Worm (Caenorhabditis elegans) whole organism, mixed stage, embryonic: ENCODE measurements around the gene pqn-2.

ENCODE experiments used
- M03D4.4 ChIP-seq: sonication (generic microtip); optimal IDR thresholded peaks from 2 replicates; lab custom pipeline; 2017; ENCODE audit warnings: mild to moderate bottlenecking, missing genetic modification characterization, missing compliant biosample characterization
- bed-3 ChIP-seq: fragments of 200-800 bp; sonication (Bioruptor generic); optimal IDR thresholded peaks from 3 replicates; lab custom pipeline; 2018; ENCODE audit warnings: mild to moderate bottlenecking, missing genetic modification characterization, moderate library complexity, missing compliant biosample characterization
- blmp-1 ChIP-seq: fragments of 150-350 bp; optimal IDR thresholded peaks from 2 replicates; lab custom pipeline; 2014; ENCODE audit warnings: missing biosample characterization, missing genetic modification characterization
- ceh-39 ChIP-seq: fragments of 150-350 bp; optimal IDR thresholded peaks from 2 replicates; lab custom pipeline; 2014; ENCODE audit warnings: missing biosample characterization, missing genetic modification characterization
- ceh-43 ChIP-seq: fragments of 200-800 bp; sonication (Bioruptor generic); optimal IDR thresholded peaks from 2 replicates; lab custom pipeline; 2018; ENCODE audit warnings: mild to moderate bottlenecking, missing genetic modification characterization, moderate library complexity, missing compliant biosample characterization
- ces-1 ChIP-seq: fragments of 150-350 bp; optimal IDR thresholded peaks from 2 replicates; lab custom pipeline; 2014; ENCODE audit warnings: missing biosample characterization, missing genetic modification reagents, missing genetic modification characterization
- cnd-1 ChIP-seq: fragments of 200-800 bp; sonication (Bioruptor generic); optimal IDR thresholded peaks from 2 replicates; lab custom pipeline; 2018; ENCODE audit warnings: mild to moderate bottlenecking, missing genetic modification characterization, missing compliant biosample characterization
- drap-1 ChIP-seq: fragments of 200-800 bp; sonication (Bioruptor generic); optimal IDR thresholded peaks from 3 replicates; lab custom pipeline; 2018; ENCODE audit warnings: mild to moderate bottlenecking, missing genetic modification characterization, missing compliant biosample characterization
- elt-1 ChIP-seq: sonication (generic microtip); optimal IDR thresholded peaks from 2 replicates; lab custom pipeline; 2017; ENCODE audit warnings: missing genetic modification characterization, mild to moderate bottlenecking, missing compliant biosample characterization, antibody characterized with exemption, moderate library complexity, borderline replicate concordance; ENCODE audit not compliant: insufficient read depth
- elt-3 ChIP-seq: fragments of 150-350 bp; optimal IDR thresholded peaks from 2 replicates; lab custom pipeline; 2014; ENCODE audit warnings: missing biosample characterization, missing genetic modification characterization
- ham-2 ChIP-seq: fragments of 200-800 bp; sonication (Bioruptor generic); optimal IDR thresholded peaks from 2 replicates; lab custom pipeline; 2018; ENCODE audit warnings: mild to moderate bottlenecking, missing genetic modification characterization, missing compliant biosample characterization
- hlh-1 ChIP-seq: fragments of 150-350 bp; optimal IDR thresholded peaks from 2 replicates; lab custom pipeline; 2014; ENCODE audit warnings: missing biosample characterization, missing genetic modification reagents, missing genetic modification characterization
- lin-13 ChIP-seq: fragments of 150-350 bp; optimal IDR thresholded peaks from 2 replicates; lab custom pipeline; 2014; ENCODE audit warnings: missing biosample characterization, missing genetic modification characterization
- lin-32 ChIP-seq: fragments of 200-800 bp; sonication (Bioruptor generic); optimal IDR thresholded peaks from 2 replicates; lab custom pipeline; 2018; ENCODE audit warnings: mild to moderate bottlenecking, missing genetic modification characterization, missing compliant biosample characterization
- lsy-2 ChIP-seq: fragments of 150-350 bp; optimal IDR thresholded peaks from 2 replicates; lab custom pipeline; 2014; ENCODE audit warnings: missing biosample characterization, missing genetic modification characterization
- mab-5 ChIP-seq: fragments of 150-350 bp; optimal IDR thresholded peaks from 2 replicates; lab custom pipeline; 2014; ENCODE audit warnings: missing biosample characterization, missing genetic modification characterization
- mep-1 ChIP-seq: fragments of 150-350 bp; optimal IDR thresholded peaks from 2 replicates; lab custom pipeline; 2017; ENCODE audit warnings: missing biosample characterization, missing genetic modification reagents, missing genetic modification characterization, inconsistent platforms
- nhr-2 ChIP-seq: fragments of 150-350 bp; optimal IDR thresholded peaks from 2 replicates; lab custom pipeline; 2014; ENCODE audit warnings: missing biosample characterization, missing genetic modification characterization
- nhr-237 ChIP-seq: fragments of 150-350 bp; optimal IDR thresholded peaks from 2 replicates; lab custom pipeline; 2014; ENCODE audit warnings: missing biosample characterization, missing genetic modification characterization
- nhr-28 ChIP-seq: fragments of 150-350 bp; optimal IDR thresholded peaks from 2 replicates; lab custom pipeline; 2014; ENCODE audit warnings: missing biosample characterization, missing genetic modification characterization
- nhr-76 ChIP-seq: sonication (generic microtip); optimal IDR thresholded peaks from 2 replicates; lab custom pipeline; 2017; ENCODE audit warnings: missing biosample characterization, missing genetic modification characterization
- pha-4 ChIP-seq: fragments of 150-350 bp; optimal IDR thresholded peaks from 2 replicates; lab custom pipeline; 2018; ENCODE audit warnings: missing biosample characterization, missing genetic modification reagents, missing genetic modification characterization
- sem-2 ChIP-seq: fragments of 200-800 bp; sonication (Bioruptor generic); optimal IDR thresholded peaks from 2 replicates; lab custom pipeline; 2018; ENCODE audit warnings: mild to moderate bottlenecking, missing genetic modification characterization, missing compliant biosample characterization
- snpc-4 ChIP-seq: fragments of 150-350 bp; optimal IDR thresholded peaks from 2 replicates; lab custom pipeline; 2014; ENCODE audit warnings: missing biosample characterization, missing genetic modification characterization
- sptf-1 ChIP-seq: sonication (generic microtip); optimal IDR thresholded peaks from 2 replicates; lab custom pipeline; 2017; ENCODE audit warnings: mild to moderate bottlenecking, missing genetic modification characterization, moderate library complexity, missing compliant biosample characterization
- tbx-8 ChIP-seq: fragments of 200-800 bp; sonication (Bioruptor generic); optimal IDR thresholded peaks from 2 replicates; lab custom pipeline; 2018; ENCODE audit warnings: mild to moderate bottlenecking, missing genetic modification characterization, moderate library complexity, missing compliant biosample characterization
- unc-120 ChIP-seq: sonication (generic microtip); optimal IDR thresholded peaks from 2 replicates; lab custom pipeline; 2017; ENCODE audit warnings: missing genetic modification characterization, missing compliant biosample characterization; ENCODE audit not compliant: poor library complexity, severe bottlenecking
- unc-39 ChIP-seq: fragments of 150-350 bp; optimal IDR thresholded peaks from 2 replicates; lab custom pipeline; 2014; ENCODE audit warnings: missing biosample characterization, missing genetic modification characterization
- unc-62 ChIP-seq: fragments of 150-350 bp; optimal IDR thresholded peaks from 2 replicates; lab custom pipeline; 2014; ENCODE audit warnings: missing biosample characterization, missing genetic modification reagents, missing genetic modification characterization
- zip-8 ChIP-seq: fragments of 150-350 bp; optimal IDR thresholded peaks from 2 replicates; lab custom pipeline; 2014; ENCODE audit warnings: missing biosample characterization, missing genetic modification characterization
- ztf-11 ChIP-seq: fragments of 150-350 bp; optimal IDR thresholded peaks from 2 replicates; lab custom pipeline; 2014; ENCODE audit warnings: missing biosample characterization, missing genetic modification characterization

Gene pqn-2

DNA sequence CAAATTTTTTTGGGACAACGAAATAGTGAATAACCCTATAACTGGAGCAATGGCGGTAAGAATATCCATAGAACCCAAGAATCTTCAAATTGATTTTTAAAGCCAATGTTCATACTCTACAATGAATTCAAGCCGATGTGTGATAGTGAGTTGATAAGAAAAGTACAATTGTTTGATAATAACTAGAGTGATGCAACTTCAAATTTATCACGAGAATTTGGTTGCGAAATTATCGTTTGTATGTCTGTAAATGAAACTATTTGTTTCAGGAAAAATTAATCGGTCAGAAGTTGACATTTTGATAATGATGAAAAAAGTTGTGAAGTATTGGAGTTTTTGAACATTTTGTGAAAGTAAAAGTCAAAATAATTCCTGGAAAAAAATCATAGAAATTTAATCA, 17.0 kb downstream of the pqn-2 start:
- TF ChIP-seq unc-62 (GFP tag; lab: Kevin White, UChicago) (no peak), unc-39 (tag; lab: Kevin White, UChicago) (no peak), cnd-1 (tag; lab: Kevin White, UChicago) (no peak), lin-32 (GFP tag; lab: Kevin White, UChicago) (no peak), elt-1 (no peak)

DNA sequence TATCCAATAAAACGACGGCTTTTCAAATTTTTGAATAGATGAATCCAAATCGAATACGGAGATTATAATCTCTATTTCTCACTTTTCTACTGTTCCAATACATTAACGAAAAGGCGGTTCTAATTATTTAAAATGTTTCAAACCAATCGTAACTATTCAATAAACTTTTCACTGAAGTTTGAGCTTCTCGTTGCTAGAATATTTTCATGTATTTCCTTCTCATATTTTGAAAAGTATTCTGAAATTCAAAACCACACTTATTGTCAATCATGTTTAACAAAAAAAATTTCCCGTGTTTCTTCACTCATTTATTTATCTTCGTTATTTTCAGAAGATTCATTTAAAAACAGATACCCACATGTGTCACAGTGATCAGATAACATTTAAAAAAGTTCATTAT, 20.6 kb downstream of the pqn-2 start, which contains the start of gene F15H10.8:
Gene F15H10.8, minus strand, starts transcription at position 101 of the 400 bp plus-strand sequence.
- TF ChIP-seq ham-2 (GFP tag; lab: Kevin White, UChicago) (no peak), lin-32 (GFP tag; lab: Kevin White, UChicago) (no peak), M03D4.4 (tag; lab: Kevin White, UChicago) (no peak), lin-13 (tag; lab: Kevin White, UChicago) (no peak), unc-39 (tag; lab: Kevin White, UChicago) (no peak), ztf-11 (tag; lab: Kevin White, UChicago) (no peak), bed-3 (no peak), lsy-2 (no peak)
- TF ChIP-seq, all 35 proteins: peak for 0

DNA sequence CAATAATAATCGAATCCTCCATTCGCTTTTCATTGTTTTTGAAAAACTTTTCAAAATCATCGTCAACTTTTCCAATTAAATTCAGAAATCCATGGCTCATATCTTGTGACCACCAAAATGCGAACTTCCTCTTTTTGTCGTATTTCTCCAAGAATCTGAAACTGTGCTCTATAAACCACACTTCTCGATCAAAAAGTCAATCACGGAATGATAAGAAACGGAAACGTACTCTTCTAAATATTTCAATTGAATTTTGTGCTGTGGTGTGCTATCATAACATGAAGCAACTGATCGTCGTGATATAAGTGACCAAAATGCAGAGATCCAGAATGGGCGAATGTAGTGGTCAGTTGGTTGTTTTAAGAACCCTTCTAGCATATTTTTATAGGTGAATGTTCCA, 22.5 kb downstream of the pqn-2 start:
- TF ChIP-seq zip-8 (tag; lab: Kevin White, UChicago) = no peak
- no peak for TF ChIP-seq elt-1
- TF ChIP-seq ham-2 (GFP tag; lab: Kevin White, UChicago) = no peak
- TF ChIP-seq bed-3 = no peak
- TF ChIP-seq, all 35 proteins: peak for 0

DNA sequence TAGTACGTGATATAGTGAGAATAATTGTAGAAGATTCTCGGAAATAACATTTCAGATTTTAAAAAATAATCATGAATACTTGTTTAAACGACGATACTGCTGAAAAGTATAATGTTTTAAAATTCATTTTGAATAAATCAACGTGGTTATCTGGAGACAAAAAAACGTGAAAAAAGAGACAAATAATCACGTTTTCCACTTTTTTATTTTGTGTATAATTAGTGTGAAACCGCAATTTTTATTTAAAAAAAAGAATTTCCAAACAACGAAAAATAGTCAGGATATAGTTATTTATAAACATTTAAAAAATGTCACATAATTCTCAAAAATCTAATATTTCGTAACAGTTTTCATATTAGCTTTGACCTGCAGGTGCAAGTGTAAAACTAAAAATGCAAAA, 24.1 kb downstream of the pqn-2 start, which contains the start of gene F15H10.7:
Gene F15H10.7, minus strand, starts transcription at position 101 of the 400 bp plus-strand sequence.
- no peak for TF ChIP-seq lin-13 (tag; lab: Kevin White, UChicago)
- TF ChIP-seq hlh-1 (tag; lab: Kevin White, UChicago) = no peak
- TF ChIP-seq snpc-4 (tag; lab: Kevin White, UChicago) = no peak
- TF ChIP-seq ham-2 (GFP tag; lab: Kevin White, UChicago) = no peak
- TF ChIP-seq zip-8 (tag; lab: Kevin White, UChicago) = no peak
- TF ChIP-seq nhr-76 = no peak
- no peak for TF ChIP-seq M03D4.4 (tag; lab: Kevin White, UChicago)
- TF ChIP-seq sem-2 (GFP tag; lab: Kevin White, UChicago) = no peak

DNA sequence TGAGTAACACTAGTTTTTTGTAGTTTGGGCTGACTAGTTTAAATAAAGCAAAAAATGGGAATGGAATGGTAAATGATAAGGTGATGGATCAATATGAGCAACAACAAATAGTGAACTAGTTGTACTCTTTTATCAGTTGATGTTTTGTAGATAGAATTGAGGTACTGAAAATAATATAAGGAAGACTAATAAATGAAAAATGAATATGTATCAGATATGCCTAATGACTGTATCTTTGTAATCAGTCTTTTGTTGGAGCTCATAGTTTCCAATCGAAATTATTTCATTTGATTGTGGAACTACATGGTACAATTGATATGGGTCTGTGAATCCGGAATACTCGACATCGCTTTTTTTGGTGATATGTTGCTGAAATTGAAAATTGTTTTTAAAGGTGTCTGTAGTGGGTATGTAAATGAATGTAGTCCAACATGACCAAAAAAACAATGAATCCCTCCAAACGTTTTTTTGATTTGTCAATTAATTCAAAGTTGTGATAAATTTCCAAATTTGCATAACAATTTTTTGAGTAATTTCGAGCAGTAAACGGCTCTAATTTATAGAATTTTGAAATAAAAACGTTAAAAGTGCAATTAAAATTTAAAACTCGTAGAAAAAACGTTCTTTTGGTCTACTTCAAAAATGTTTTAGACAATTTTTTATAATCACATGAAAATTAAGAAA, 27.9 kb downstream of the pqn-2 start, which contains the start of gene F15H10.12:
Gene F15H10.12, minus strand, starts transcription at position 51 of the 684 bp plus-strand sequence.
- TF ChIP-seq sem-2 (GFP tag; lab: Kevin White, UChicago) (no peak), mab-5 (tag; lab: Kevin White, UChicago) (no peak), elt-1 (no peak), lin-32 (GFP tag; lab: Kevin White, UChicago) (no peak), drap-1 (GFP tag; lab: Kevin White, UChicago) (no peak), unc-39 (tag; lab: Kevin White, UChicago) (no peak), unc-62 (GFP tag; lab: Kevin White, UChicago) (no peak), ces-1 (GFP tag; lab: Kevin White, UChicago) (no peak), M03D4.4 (tag; lab: Kevin White, UChicago) (no peak), mep-1 (tag; lab: Kevin White, UChicago) (no peak), ceh-39 (tag; lab: Kevin White, UChicago) (no peak), blmp-1 (no peak), nhr-237 (tag; lab: Kevin White, UChicago) (no peak), sptf-1 (tag; lab: Kevin White, UChicago) (no peak)

DNA sequence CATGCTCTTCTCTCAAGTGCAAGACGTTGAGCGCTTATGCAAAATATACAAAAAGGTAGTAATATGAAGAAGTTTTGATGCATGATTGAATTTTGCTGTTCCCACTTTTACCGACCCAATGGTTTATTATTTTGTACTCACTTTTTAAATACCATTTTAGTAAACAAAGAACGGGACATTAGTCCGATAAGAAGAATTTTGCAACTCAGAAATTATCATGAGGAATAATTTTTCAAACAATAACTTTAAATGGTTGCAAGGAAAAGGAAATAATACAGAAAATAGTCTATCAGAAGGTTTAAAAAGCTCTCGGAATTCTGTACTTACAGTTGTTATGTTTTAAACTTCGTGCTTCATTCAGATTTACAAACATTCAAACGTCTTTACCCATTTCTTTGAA, 32.4 kb downstream of the pqn-2 start, which contains the start of gene F15H10.9:
Gene F15H10.9, minus strand, starts transcription at position 101 of the 400 bp plus-strand sequence.
- no peak for TF ChIP-seq unc-39 (tag; lab: Kevin White, UChicago)
- no peak for TF ChIP-seq sem-2 (GFP tag; lab: Kevin White, UChicago)
- no peak for TF ChIP-seq lin-13 (tag; lab: Kevin White, UChicago)
- no peak for TF ChIP-seq zip-8 (tag; lab: Kevin White, UChicago)
- no peak for TF ChIP-seq mep-1 (tag; lab: Kevin White, UChicago)
- no peak for TF ChIP-seq nhr-28 (tag; lab: Kevin White, UChicago)
- no peak for TF ChIP-seq blmp-1
- no peak for TF ChIP-seq nhr-2
- no peak for TF ChIP-seq M03D4.4 (tag; lab: Kevin White, UChicago)
- no peak for TF ChIP-seq drap-1 (GFP tag; lab: Kevin White, UChicago)
- no peak for TF ChIP-seq ceh-39 (tag; lab: Kevin White, UChicago)
- TF ChIP-seq elt-3 (tag; lab: Kevin White, UChicago) = no peak
- TF ChIP-seq pha-4 (tag; lab: Kevin White, UChicago) = no peak
- TF ChIP-seq tbx-8 (GFP tag; lab: Kevin White, UChicago) = no peak
- no peak for TF ChIP-seq unc-120
- no peak for TF ChIP-seq ceh-43 (GFP tag; lab: Kevin White, UChicago)
- no peak for TF ChIP-seq bed-3
- TF ChIP-seq hlh-1 (tag; lab: Kevin White, UChicago) = no peak
- no peak for TF ChIP-seq elt-1
